Worm (Caenorhabditis elegans) whole organism, L2 larva: ENCODE data around the gene R160.2.

Experiments used
- blmp-1 ChIP-seq: sonication (generic microtip); optimal IDR thresholded peaks from 2 replicates; lab custom pipeline; 2017; ENCODE audit warnings: missing genetic modification characterization, mild to moderate bottlenecking, missing compliant biosample characterization, antibody characterized with exemption, moderate library complexity; ENCODE audit not compliant: insufficient read depth
- dmd-4 ChIP-seq: sonication (generic microtip); optimal IDR thresholded peaks from 2 replicates; lab custom pipeline; 2017; ENCODE audit warnings: missing biosample characterization, missing genetic modification characterization
- egl-27 ChIP-seq: sonication (generic microtip); optimal IDR thresholded peaks from 3 replicates; lab custom pipeline; 2017; ENCODE audit warnings: missing biosample characterization, missing genetic modification reagents, missing genetic modification characterization
- lin-13 ChIP-seq: fragments of 150-350 bp; optimal IDR thresholded peaks from 2 replicates; lab custom pipeline; 2014; ENCODE audit warnings: missing biosample characterization, missing genetic modification reagents, missing genetic modification characterization
- skn-1 ChIP-seq: sonication (generic microtip); optimal IDR thresholded peaks from 2 replicates; lab custom pipeline; 2017; ENCODE audit warnings: missing biosample characterization, missing genetic modification characterization
- ztf-1 ChIP-seq: fragments of 200-800 bp; sonication (Bioruptor generic); conservative IDR thresholded peaks from 2 replicates; pipeline ENCODE4 v1.3.6; 2022; ENCODE audit warnings: missing genetic modification characterization, missing compliant biosample characterization
- ztf-4 ChIP-seq: fragments of 150-350 bp; optimal IDR thresholded peaks from 2 replicates; lab custom pipeline; 2014; ENCODE audit warnings: missing biosample characterization, missing genetic modification characterization

DNA sequence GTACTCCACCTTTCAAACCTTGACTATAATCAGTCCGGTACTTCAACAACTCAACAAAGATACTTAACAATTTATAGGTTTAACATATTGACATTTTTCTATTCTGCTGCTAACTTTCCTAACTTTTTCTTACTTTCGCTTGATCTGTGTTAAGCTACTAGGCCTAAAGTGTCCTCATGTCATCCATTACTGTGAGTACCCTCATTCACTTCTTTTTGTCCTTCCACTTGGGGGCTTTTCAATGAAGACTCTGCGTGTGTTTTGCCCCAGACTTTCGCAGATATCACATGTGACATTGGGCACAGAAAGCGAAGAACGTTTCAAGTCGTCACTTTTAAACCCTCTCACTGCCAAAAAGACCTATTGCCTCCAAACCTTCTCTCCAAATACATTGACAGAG, 28.0 kb upstream of the R160.2 start:
- TF ChIP-seq lin-13 (GFP tag; lab: Kevin White, UChicago): no peak
- no peak for TF ChIP-seq egl-27 (tag; lab: Kevin White, UChicago)
- no peak for TF ChIP-seq skn-1 (tag; lab: Kevin White, UChicago)
- no peak for TF ChIP-seq dmd-4 (tag; lab: Kevin White, UChicago)
- TF ChIP-seq ztf-4 (tag; lab: Kevin White, UChicago): no peak
- TF ChIP-seq blmp-1 (tag; lab: Kevin White, UChicago): no peak
- no peak for TF ChIP-seq ztf-1
